Fruit fly (Drosophila melanogaster) whole organism, adult: Measurements from ENCODE around the gene srp.
A peak's percentile ranks its signal among the peaks of the same experiment; 100 is the strongest.

Experiments
- CG11617 ChIP-seq: fragments of 200-800 bp; sonication (Bioruptor generic); optimal IDR thresholded peaks from 2 replicates; lab custom pipeline; 2017; ENCODE audit warnings: mild to moderate bottlenecking, missing biosample characterization, missing genetic modification reagents, missing genetic modification characterization
- CG12768 ChIP-seq: fragments of 200-800 bp; sonication (Bioruptor generic); optimal IDR thresholded peaks from 2 replicates; lab custom pipeline; 2017; ENCODE audit warnings: missing biosample characterization, missing genetic modification characterization, mild to moderate bottlenecking, moderate library complexity, missing genetic modification reagents
- CG14711 ChIP-seq: fragments of 200-800 bp; sonication (Bioruptor generic); optimal IDR thresholded peaks from 2 replicates; lab custom pipeline; 2018; ENCODE audit warnings: missing biosample characterization, mild to moderate bottlenecking, missing genetic modification characterization, moderate library complexity
- CG1620 ChIP-seq: fragments of 200-800 bp; sonication (Bioruptor generic); optimal IDR thresholded peaks from 2 replicates; lab custom pipeline; 2016; ENCODE audit warnings: missing biosample characterization, missing genetic modification characterization
- CG33017 ChIP-seq: fragments of 200-800 bp; sonication (Bioruptor generic); optimal IDR thresholded peaks from 2 replicates; lab custom pipeline; 2018; ENCODE audit warnings: missing biosample characterization, mild to moderate bottlenecking, missing genetic modification characterization, moderate library complexity
- CG5204 ChIP-seq: fragments of 200-800 bp; sonication (Bioruptor generic); optimal IDR thresholded peaks from 2 replicates; lab custom pipeline; 2016; ENCODE audit warnings: missing biosample characterization, missing genetic modification characterization
- CG7045 ChIP-seq: fragments of 200-800 bp; sonication (Bioruptor generic); optimal IDR thresholded peaks from 2 replicates; lab custom pipeline; 2017; ENCODE audit warnings: missing biosample characterization, mild to moderate bottlenecking, missing genetic modification characterization
- CG7101 ChIP-seq: fragments of 200-800 bp; sonication (Bioruptor generic); optimal IDR thresholded peaks from 2 replicates; lab custom pipeline; 2018; ENCODE audit warnings: missing biosample characterization, mild to moderate bottlenecking, missing genetic modification characterization, moderate library complexity
- Clk ChIP-seq: fragments of 200-800 bp; sonication (Bioruptor generic); optimal IDR thresholded peaks from 2 replicates; lab custom pipeline; 2017; ENCODE audit warnings: missing biosample characterization, missing genetic modification characterization
- Crg-1 ChIP-seq: fragments of 200-800 bp; sonication (Bioruptor generic); optimal IDR thresholded peaks from 2 replicates; lab custom pipeline; 2016; ENCODE audit warnings: missing biosample characterization, missing genetic modification characterization
- Hr96 ChIP-seq: fragments of 200-800 bp; sonication (Bioruptor generic); optimal IDR thresholded peaks from 2 replicates; lab custom pipeline; 2016; ENCODE audit warnings: missing biosample characterization, missing genetic modification characterization
- Mnt ChIP-seq: fragments of 200-800 bp; sonication (Bioruptor generic); optimal IDR thresholded peaks from 2 replicates; lab custom pipeline; 2016; ENCODE audit warnings: missing biosample characterization, mild to moderate bottlenecking, missing genetic modification characterization
- bab1 ChIP-seq: fragments of 200-800 bp; sonication (Bioruptor generic); optimal IDR thresholded peaks from 3 replicates; lab custom pipeline; 2019; ENCODE audit warnings: missing biosample characterization, mild to moderate bottlenecking, missing genetic modification characterization, moderate library complexity
- cic ChIP-seq: fragments of 200-800 bp; sonication (Bioruptor generic); optimal IDR thresholded peaks from 2 replicates; lab custom pipeline; 2017; ENCODE audit warnings: missing biosample characterization, mild to moderate bottlenecking, missing genetic modification characterization, moderate library complexity
- cnc ChIP-seq, 2 experiments: fragments of >200 bp; optimal IDR thresholded peaks; 2 replicates each; lab custom pipeline; 2017
- kay ChIP-seq: fragments of 200-800 bp; sonication (Bioruptor generic); peaks from one replicate; lab custom pipeline; 2016; ENCODE audit warnings: missing biosample characterization, missing genetic modification characterization, borderline replicate concordance
- ovo ChIP-seq: fragments of 200-800 bp; sonication (Bioruptor generic); optimal IDR thresholded peaks from 2 replicates; lab custom pipeline; 2016; ENCODE audit warnings: missing biosample characterization, missing genetic modification characterization
- pad ChIP-seq: fragments of 200-800 bp; sonication (Bioruptor generic); optimal IDR thresholded peaks from 3 replicates; lab custom pipeline; 2017; ENCODE audit warnings: missing biosample characterization, missing genetic modification characterization, mild to moderate bottlenecking, moderate library complexity, missing genetic modification reagents
- tj ChIP-seq: fragments of 200-800 bp; sonication (Bioruptor generic); optimal IDR thresholded peaks from 3 replicates; lab custom pipeline; 2017; ENCODE audit warnings: missing biosample characterization, mild to moderate bottlenecking, missing genetic modification characterization, moderate library complexity
- toe ChIP-seq: fragments of 200-800 bp; sonication (Bioruptor generic); optimal IDR thresholded peaks from 2 replicates; lab custom pipeline; 2016; ENCODE audit warnings: missing biosample characterization, missing genetic modification characterization

The srp gene

dm6 chr3R:15993815-15994572 is 8.0 kb downstream of the srp start:
- TF ChIP-seq kay (GFP tag; lab: Kevin White, UChicago) (no peak), CG7045 (GFP tag; lab: Kevin White, UChicago) (no peak), CG12768 (GFP tag; lab: Kevin White, UChicago) (no peak), pad (no peak), CG33017 (no peak), cic (GFP tag; lab: Kevin White, UChicago) (peak; percentile 4), CG14711 (no peak), ovo (GFP tag; lab: Kevin White, UChicago) (peak; percentile 69), Clk (no peak), CG11617 (GFP tag; lab: Kevin White, UChicago) (no peak)

dm6 chr3R:15994573-15994869 is 8.6 kb downstream of the srp start:
- TF ChIP-seq kay (GFP tag; lab: Kevin White, UChicago) (no peak), tj (GFP tag; lab: Kevin White, UChicago) (peak; percentile 58)

dm6 chr3R:15998972-15999721 is 13.2 kb downstream of the srp start:
- TF ChIP-seq Mnt (GFP tag; lab: Kevin White, UChicago), result no peak
- no peak for TF ChIP-seq pad
- TF ChIP-seq CG1620, result no peak
- no peak for TF ChIP-seq CG7045 (GFP tag; lab: Kevin White, UChicago)
- no peak for TF ChIP-seq bab1
- TF ChIP-seq cnc (optimal IDR thresholded peaks at IDR 0.05; lab: Kevin White, UChicago), result no peak
- TF ChIP-seq CG7101 (tag; lab: Kevin White, UChicago), result no peak
- no peak for TF ChIP-seq Crg-1 (GFP tag; lab: Kevin White, UChicago)
- TF ChIP-seq CG11617 (GFP tag; lab: Kevin White, UChicago), result no peak
- TF ChIP-seq tj (GFP tag; lab: Kevin White, UChicago), result no peak
- TF ChIP-seq Hr96 (GFP tag; lab: Kevin White, UChicago), result no peak
- TF ChIP-seq cic (GFP tag; lab: Kevin White, UChicago), result no peak
- no peak for TF ChIP-seq Clk
- TF ChIP-seq CG14711, result no peak
- no peak for TF ChIP-seq ovo (GFP tag; lab: Kevin White, UChicago)

DNA sequence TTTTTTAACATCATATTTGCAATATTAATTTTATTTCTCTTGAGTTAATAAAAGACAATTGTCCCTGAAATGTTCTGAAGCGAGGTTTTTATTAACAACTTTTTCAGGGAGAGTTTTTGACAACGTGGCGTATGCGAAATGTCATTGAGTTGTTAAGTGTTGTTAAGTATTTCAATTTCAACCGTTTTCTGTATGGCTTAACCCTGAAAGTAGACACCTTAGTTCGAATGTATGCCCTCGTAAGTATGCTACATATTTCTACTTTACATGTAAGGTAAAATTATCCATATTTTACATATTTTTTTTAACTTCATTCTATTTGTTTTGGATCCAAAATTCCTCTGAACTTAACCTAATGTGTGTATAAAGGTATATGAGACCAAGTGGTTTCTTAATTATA is 18.1 kb downstream of the srp start:
- TF ChIP-seq pad (peak; percentile 8), bab1 (peak; percentile 59), kay (GFP tag; lab: Kevin White, UChicago) (peak; percentile 80), Crg-1 (GFP tag; lab: Kevin White, UChicago) (peak; percentile 6), toe (no peak)

DNA sequence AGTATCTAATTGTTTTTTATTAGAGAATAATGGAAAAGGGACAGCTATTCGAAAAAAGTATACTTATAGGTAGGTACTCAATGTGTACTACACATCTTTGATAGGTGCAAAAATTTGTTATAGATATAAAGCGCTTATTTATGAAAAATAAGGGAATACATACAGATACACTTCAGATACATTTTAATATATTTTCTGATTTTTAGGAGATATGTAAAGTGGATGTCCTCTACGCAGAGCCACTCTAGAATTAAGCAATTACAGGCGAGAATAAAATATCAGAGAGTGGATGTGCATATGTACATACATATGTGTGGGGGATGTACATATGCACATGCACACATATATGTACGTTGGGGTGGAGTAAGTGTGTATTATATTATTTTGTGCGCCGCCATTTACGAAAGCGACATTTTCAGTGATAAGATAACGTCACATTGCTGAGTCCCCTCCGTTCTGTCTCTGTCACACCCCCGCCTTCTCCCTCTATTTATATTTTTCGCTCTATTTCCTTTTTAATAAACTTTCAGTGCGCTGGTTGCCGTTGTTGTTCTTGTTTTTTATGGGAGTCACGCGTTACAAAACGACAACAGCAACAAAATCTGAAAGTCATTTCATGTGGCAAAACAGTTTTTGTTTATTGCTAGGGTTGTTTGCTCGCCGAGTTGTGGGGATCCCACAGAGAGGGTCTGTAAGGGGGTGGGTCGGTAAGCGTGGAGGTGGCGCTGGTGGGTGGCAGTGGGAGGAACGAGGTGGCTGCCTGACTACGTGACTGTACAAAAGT is 18.9 kb downstream of the srp start:
- TF ChIP-seq CG14711 (peak; percentile 58), ovo (GFP tag; lab: Kevin White, UChicago) (peak; percentile 36), kay (GFP tag; lab: Kevin White, UChicago) (peak; percentile 81), CG5204 (peak; percentile 20), cnc (optimal IDR thresholded peaks at IDR 0.05; lab: Kevin White, UChicago) (peak; percentile 66 to 69), CG12768 (GFP tag; lab: Kevin White, UChicago) (peak; percentile 88), toe (peak; percentile 36), bab1 (peak; percentile 7), cic (GFP tag; lab: Kevin White, UChicago) (peak; percentile 96), Clk (peak; percentile 73), CG11617 (GFP tag; lab: Kevin White, UChicago) (peak; percentile 56), tj (GFP tag; lab: Kevin White, UChicago) (peak; percentile 33), Hr96 (GFP tag; lab: Kevin White, UChicago) (peak; percentile 56), Mnt (GFP tag; lab: Kevin White, UChicago) (peak; percentile 89), CG7101 (tag; lab: Kevin White, UChicago) (peak; percentile 15), CG1620 (no peak), CG7045 (GFP tag; lab: Kevin White, UChicago) (peak; percentile 53), Crg-1 (GFP tag; lab: Kevin White, UChicago) (peak; percentile 42), pad (peak; percentile 68), CG33017 (peak; percentile 77)

- TF ChIP-seq tj (GFP tag; lab: Kevin White, UChicago), result no peak
- TF ChIP-seq pad, result no peak
- TF ChIP-seq CG7045 (GFP tag; lab: Kevin White, UChicago), result no peak
- TF ChIP-seq Clk, result no peak
- peak; percentile 25 for TF ChIP-seq Crg-1 (GFP tag; lab: Kevin White, UChicago)
- no peak for TF ChIP-seq Hr96 (GFP tag; lab: Kevin White, UChicago)
- TF ChIP-seq CG7101 (tag; lab: Kevin White, UChicago), result peak; percentile 50
- TF ChIP-seq CG14711, result peak; percentile 25
- TF ChIP-seq toe, result no peak
- TF ChIP-seq CG12768 (GFP tag; lab: Kevin White, UChicago), result peak; percentile 26
- no peak for TF ChIP-seq CG5204
- TF ChIP-seq CG1620, result no peak
- no peak for TF ChIP-seq Mnt (GFP tag; lab: Kevin White, UChicago)
- no peak for TF ChIP-seq cic (GFP tag; lab: Kevin White, UChicago)
- peak; percentile 52 for TF ChIP-seq kay (GFP tag; lab: Kevin White, UChicago)
- no peak for TF ChIP-seq bab1
- TF ChIP-seq CG11617 (GFP tag; lab: Kevin White, UChicago), result no peak
- no peak for TF ChIP-seq cnc (optimal IDR thresholded peaks at IDR 0.05; lab: Kevin White, UChicago)
- peak; percentile 55 for TF ChIP-seq ovo (GFP tag; lab: Kevin White, UChicago)
- no peak for TF ChIP-seq CG33017
These were observed 20.0 kb downstream of the srp start for dm6 chr3R:16005943-16006342.
